Worm (Caenorhabditis elegans): Measurements from ENCODE around the gene Y51H7C.7.

The Y51H7C.7 gene

DNA sequence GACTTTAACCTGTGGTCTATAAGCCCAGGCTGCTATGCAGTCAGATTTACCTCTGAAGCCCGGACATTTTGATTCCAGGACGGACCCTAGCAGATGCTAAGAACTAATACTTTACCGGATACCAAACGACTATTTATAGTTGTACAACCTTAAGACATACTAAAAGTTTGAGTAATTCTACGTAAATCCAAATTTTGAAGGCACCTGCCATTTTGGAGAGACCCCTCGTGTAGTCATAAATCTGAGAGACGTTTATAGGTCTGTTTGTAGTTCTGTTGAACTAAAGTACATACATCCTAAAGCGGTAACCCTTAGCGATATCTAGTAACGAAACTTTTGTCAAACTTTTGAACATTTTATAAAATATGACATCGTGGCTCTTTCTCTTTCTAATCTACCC lies 4.0 kb upstream of the Y51H7C.7 start, which contains the start of gene F54D12.2:
Gene F54D12.2 (plus strand): TSS at position 301 of the 400 bp plus-strand sequence.
- TF ChIP-seq eyg-1 (tag; optimal IDR thresholded peaks at IDR 0.05) (no peak), Y22D7AL.16 (tag; optimal IDR thresholded peaks at IDR 0.05) (no peak), hlh-13 (GFP tag; optimal IDR thresholded peaks at IDR 0.05) (no peak), fkh-10 (GFP tag; optimal IDR thresholded peaks at IDR 0.05) (no peak), ceh-9 (tag; optimal IDR thresholded peaks at IDR 0.05) (no peak), ttx-3 (tag; optimal IDR thresholded peaks at IDR 0.05) (no peak), hlh-30 (tag; optimal IDR thresholded peaks at IDR 0.05; ENCODE audit: insufficient read depth) (no peak), hlh-6 (tag; optimal IDR thresholded peaks at IDR 0.05) (no peak), elt-2 (tag; optimal IDR thresholded peaks at IDR 0.05) (no peak), sox-2 (GFP tag; IDR thresholded peaks at IDR 0.05) (no peak), dve-1 (tag; optimal IDR thresholded peaks at IDR 0.05) (no peak), hlh-8 (tag; optimal IDR thresholded peaks at IDR 0.05) (no peak), ceh-34 (tag; optimal IDR thresholded peaks at IDR 0.05) (no peak), nhr-232 (tag; optimal IDR thresholded peaks at IDR 0.05) (no peak), pat-9 (tag; optimal IDR thresholded peaks at IDR 0.05) (no peak), fax-1 (tag; optimal IDR thresholded peaks at IDR 0.05) (no peak), pros-1 (tag; optimal IDR thresholded peaks at IDR 0.05) (no peak), unc-86 (tag; optimal IDR thresholded peaks at IDR 0.05) (no peak), pqm-1 (tag; optimal IDR thresholded peaks at IDR 0.05) (no peak)

DNA sequence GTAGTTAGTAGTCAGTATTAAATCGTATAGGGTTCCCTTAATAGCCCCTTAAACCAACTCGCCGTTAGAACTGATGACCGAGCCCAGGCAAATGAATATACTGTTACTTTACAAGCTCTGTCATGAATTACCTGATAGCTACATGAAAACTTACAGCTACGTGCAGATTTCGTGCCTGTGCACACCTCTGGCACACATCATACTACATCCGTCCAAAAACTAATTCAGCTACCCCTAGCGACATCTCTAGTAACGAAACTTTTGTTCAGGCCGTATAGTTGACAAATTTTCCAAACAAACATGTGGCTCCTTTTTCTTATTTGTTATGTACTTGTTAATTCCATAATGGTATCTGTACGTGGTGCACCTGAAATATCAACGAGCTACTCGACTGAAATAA lies 2.3 kb upstream of the Y51H7C.7 start, which contains the start of gene F54D12.1:
Gene F54D12.1 (plus strand): TSS at position 301 of the 400 bp plus-strand sequence.
- TF ChIP-seq ceh-48 (tag; optimal IDR thresholded peaks at IDR 0.05) (no peak), pros-1 (tag; optimal IDR thresholded peaks at IDR 0.05) (no peak), lim-6 (tag; optimal IDR thresholded peaks at IDR 0.05) (no peak), ceh-24 (tag; optimal IDR thresholded peaks at IDR 0.05) (no peak), ceh-22 (tag; optimal IDR thresholded peaks at IDR 0.05) (no peak), syd-9 (tag; optimal IDR thresholded peaks at IDR 0.05) (no peak), elt-4 (tag; optimal IDR thresholded peaks at IDR 0.05) (no peak)

DNA sequence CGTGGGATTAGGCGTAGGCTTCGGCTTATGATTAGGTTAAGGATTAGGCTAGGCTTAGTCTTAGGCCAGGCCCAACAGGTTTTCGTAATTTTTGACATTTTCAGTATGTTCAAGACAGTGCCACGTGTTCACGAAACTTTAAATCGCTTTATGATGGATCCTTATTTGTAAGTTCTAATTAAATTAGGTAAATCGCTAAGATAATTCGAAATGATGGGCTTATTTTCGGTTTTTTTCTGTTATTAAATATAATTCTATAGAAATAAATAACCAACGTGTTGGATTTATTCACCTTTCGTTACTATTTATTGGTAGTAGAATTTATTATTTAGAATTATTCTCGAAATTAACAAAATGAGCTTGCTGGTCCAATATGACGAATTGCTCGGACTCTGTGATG lies 895 bp upstream of the Y51H7C.7 start, which contains the start of gene Y51H7C.8:
Gene Y51H7C.8 (plus strand): TSS at position 301 of the 400 bp plus-strand sequence.
- no peak for TF ChIP-seq sox-4 (tag; optimal IDR thresholded peaks at IDR 0.05)
- TF ChIP-seq unc-42 (tag; optimal IDR thresholded peaks at IDR 0.05): no peak
- no peak for TF ChIP-seq pqm-1 (tag; optimal IDR thresholded peaks at IDR 0.05)
- TF ChIP-seq nfya-1 (tag; optimal IDR thresholded peaks at IDR 0.05): no peak
- TF ChIP-seq ceh-30 (tag; optimal IDR thresholded peaks at IDR 0.05): no peak
- no peak for TF ChIP-seq nhr-11 (tag; optimal IDR thresholded peaks at IDR 0.05)
- TF ChIP-seq che-1 (tag; optimal IDR thresholded peaks at IDR 0.05): no peak

DNA sequence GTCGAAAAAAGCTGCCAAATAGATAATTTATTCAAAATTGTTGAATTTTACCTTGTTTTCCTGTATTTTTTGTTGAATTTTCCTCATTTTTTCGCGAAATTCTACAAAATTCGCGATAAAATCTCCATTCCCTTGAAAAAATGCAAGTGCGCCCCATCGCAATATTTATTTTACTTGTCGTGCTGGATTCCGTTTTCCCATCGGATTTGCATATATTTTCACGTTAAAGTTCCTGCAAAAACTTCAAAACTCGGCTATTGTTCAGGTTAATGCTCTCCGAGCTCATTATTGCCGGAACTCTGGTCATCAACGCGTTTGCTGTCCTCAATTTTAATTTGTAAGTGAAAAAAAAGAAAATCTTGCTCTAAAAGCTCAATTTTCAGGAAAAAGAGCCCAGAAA lies 687 bp downstream of the Y51H7C.7 start, which contains the start of the genes Y51H7C.41 and cogc-4:
Gene Y51H7C.41 (plus strand): TSS at position 266 of the 400 bp plus-strand sequence.
Gene cogc-4 (plus strand): TSS at position 386 of the 400 bp plus-strand sequence.
- TF ChIP-seq ttx-3 (tag; optimal IDR thresholded peaks at IDR 0.05) (no peak), syd-9 (tag; optimal IDR thresholded peaks at IDR 0.05) (no peak), hlh-15 (tag; optimal IDR thresholded peaks at IDR 0.05) (no peak), pax-1 (tag; optimal IDR thresholded peaks at IDR 0.05) (no peak), hlh-8 (tag; optimal IDR thresholded peaks at IDR 0.05) (no peak), mec-3 (tag; optimal IDR thresholded peaks at IDR 0.05; ENCODE audit: borderline replicate concordance) (no peak), pha-2 (tag; optimal IDR thresholded peaks at IDR 0.05) (no peak), pha-4 (tag; optimal IDR thresholded peaks at IDR 0.05) (no peak), K09A11.1 (tag; optimal IDR thresholded peaks at IDR 0.05; ENCODE audit: insufficient read depth) (no peak), elt-2 (tag; optimal IDR thresholded peaks at IDR 0.05) (no peak), ref-2 (tag; optimal IDR thresholded peaks at IDR 0.05) (no peak)
